Worm (Caenorhabditis elegans) whole organism, young adult: ENCODE results near the gene T19B10.2.
A peak's percentile ranks its signal among the peaks of the same experiment; 100 is the strongest.

Experiments
- B0261.1 ChIP-seq: sonication (generic microtip); optimal IDR thresholded peaks from 2 replicates; lab custom pipeline; 2016; ENCODE audit warnings: mild to moderate bottlenecking, missing genetic modification characterization, moderate library complexity, missing compliant biosample characterization
- F22D6.2 ChIP-seq: sonication (generic microtip); optimal IDR thresholded peaks from 2 replicates; lab custom pipeline; 2016; ENCODE audit warnings: mild to moderate bottlenecking, missing genetic modification characterization, missing compliant biosample characterization
- T26A5.8 ChIP-seq: sonication (generic microtip); optimal IDR thresholded peaks from 2 replicates; lab custom pipeline; 2016; ENCODE audit warnings: missing genetic modification characterization, missing compliant biosample characterization
- Y56A3A.18 ChIP-seq: fragments of 200-800 bp; sonication (Bioruptor generic); IDR thresholded peaks from 2 replicates; pipeline ENCODE4 v1.3.6; 2022; ENCODE audit warnings: missing genetic modification reagents, missing genetic modification characterization, missing compliant biosample characterization
- Y79H2A.3 ChIP-seq: fragments of 200-800 bp; sonication (Bioruptor generic); conservative IDR thresholded peaks from 2 replicates; pipeline ENCODE4 v1.3.6; 2022; ENCODE audit warnings: missing genetic modification reagents, missing genetic modification characterization, missing compliant biosample characterization
- Y95B8A.8 ChIP-seq: fragments of 200-800 bp; sonication (Bioruptor generic); IDR thresholded peaks from 2 replicates; pipeline ENCODE4 v1.3.6; 2022; ENCODE audit warnings: missing genetic modification reagents, missing genetic modification characterization, missing compliant biosample characterization
- ZK185.1 ChIP-seq: sonication (generic microtip); optimal IDR thresholded peaks from 2 replicates; lab custom pipeline; 2016; ENCODE audit warnings: mild to moderate bottlenecking, missing genetic modification characterization, missing compliant biosample characterization; ENCODE audit not compliant: poor library complexity, severe bottlenecking
- ama-1 ChIP-seq, 3 experiments: fragments of 150-350 bp in 1 of 3; sonication (generic microtip) in 2 of 3; optimal IDR thresholded peaks; 2 replicates each; lab custom pipeline; 2014 to 2018; ENCODE audit warnings: missing biosample characterization in 2 of 3, missing genetic modification characterization in 2 of 3, missing genetic modification reagents in 2 of 3
- cebp-1 ChIP-seq, 2 experiments: fragments of 200-800 bp in 1 of 2; sonication (Bioruptor generic) in 1 of 2; sonication (generic microtip) in 1 of 2; IDR thresholded peaks in 1 of 2; optimal IDR thresholded peaks in 1 of 2; 2 replicates each; pipeline versions ENCODE4 v1.3.6 to Lab custom; 2017 to 2022; ENCODE audit warnings: missing compliant biosample characterization in 2 of 2, missing genetic modification characterization in 2 of 2, mild to moderate bottlenecking in 1 of 2, missing genetic modification reagents in 1 of 2, moderate library complexity in 1 of 2
- ceh-58 ChIP-seq: fragments of 200-800 bp; sonication (Bioruptor generic); IDR thresholded peaks from 2 replicates; pipeline ENCODE4 v1.3.6; 2022; ENCODE audit warnings: missing genetic modification characterization, missing compliant biosample characterization
- ceh-79 ChIP-seq: sonication (generic microtip); optimal IDR thresholded peaks from 2 replicates; lab custom pipeline; 2017; ENCODE audit warnings: mild to moderate bottlenecking, missing genetic modification characterization, missing compliant biosample characterization
- die-1 ChIP-seq: sonication (generic microtip); optimal IDR thresholded peaks from 2 replicates; lab custom pipeline; 2016; ENCODE audit warnings: missing genotype, mild to moderate bottlenecking, missing genetic modification characterization, missing compliant biosample characterization
- dox-1 ChIP-seq: fragments of 200-800 bp; sonication (Bioruptor generic); IDR thresholded peaks from 2 replicates; pipeline ENCODE4 v1.3.6; 2022; ENCODE audit warnings: missing genetic modification reagents, missing genetic modification characterization, missing compliant biosample characterization
- dpl-1 ChIP-seq: fragments of 150-350 bp; optimal IDR thresholded peaks from 2 replicates; lab custom pipeline; 2014; ENCODE audit warnings: missing biosample characterization, missing genetic modification reagents, missing genetic modification characterization
- ekl-4 ChIP-seq: fragments of 200-800 bp; sonication (Bioruptor generic); IDR thresholded peaks from 2 replicates; pipeline ENCODE4 v1.3.6; 2022; ENCODE audit warnings: missing genetic modification reagents, missing genetic modification characterization, missing compliant biosample characterization
- ets-4 ChIP-seq: fragments of 200-800 bp; sonication (Bioruptor generic); optimal IDR thresholded peaks from 2 replicates; lab custom pipeline; 2018; ENCODE audit warnings: mild to moderate bottlenecking, missing genetic modification characterization, missing compliant biosample characterization
- hrde-1 ChIP-seq: sonication (generic microtip); optimal IDR thresholded peaks from 2 replicates; lab custom pipeline; 2016; ENCODE audit warnings: missing genetic modification characterization, mild to moderate bottlenecking, missing compliant biosample characterization, moderate library complexity, missing genotype, missing genetic modification reagents, borderline replicate concordance
- let-607 ChIP-seq, 2 experiments: fragments of 200-800 bp in 1 of 2; sonication (Bioruptor generic) in 1 of 2; sonication (generic microtip) in 1 of 2; optimal IDR thresholded peaks; 2 replicates each; lab custom pipeline; 2016 to 2018; ENCODE audit warnings: mild to moderate bottlenecking in 2 of 2, missing compliant biosample characterization in 2 of 2, missing genetic modification characterization in 2 of 2, moderate library complexity in 2 of 2, missing genotype in 1 of 2
- lin-35 ChIP-seq, 3 experiments: fragments of 150-350 bp in 2 of 3; sonication (generic microtip) in 1 of 3; optimal IDR thresholded peaks; 2 replicates each; lab custom pipeline; 2014 to 2018; ENCODE audit warnings: missing biosample characterization in 3 of 3, missing genetic modification characterization in 3 of 3, missing genetic modification reagents in 3 of 3
- lin-40 ChIP-seq: sonication (generic microtip); optimal IDR thresholded peaks from 2 replicates; lab custom pipeline; 2016; ENCODE audit warnings: missing genetic modification characterization, mild to moderate bottlenecking, missing compliant biosample characterization, missing genotype, missing genetic modification reagents
- lsl-1 ChIP-seq: fragments of 200-800 bp; sonication (Bioruptor generic); optimal IDR thresholded peaks from 2 replicates; lab custom pipeline; 2018; ENCODE audit warnings: mild to moderate bottlenecking, missing genetic modification characterization, moderate library complexity, missing compliant biosample characterization
- lsy-27 ChIP-seq: sonication (generic microtip); optimal IDR thresholded peaks from 2 replicates; lab custom pipeline; 2017; ENCODE audit warnings: missing genetic modification characterization, mild to moderate bottlenecking, missing compliant biosample characterization, antibody characterized with exemption, missing genotype, borderline replicate concordance; ENCODE audit not compliant: insufficient read depth
- nfya-2 ChIP-seq: fragments of 200-800 bp; sonication (Bioruptor generic); IDR thresholded peaks from 2 replicates; pipeline ENCODE4 v1.3.6; 2022; ENCODE audit warnings: missing genetic modification reagents, missing genetic modification characterization, missing compliant biosample characterization
- nhr-179 ChIP-seq: sonication (generic microtip); optimal IDR thresholded peaks from 2 replicates; lab custom pipeline; 2016; ENCODE audit warnings: mild to moderate bottlenecking, missing genetic modification characterization, missing compliant biosample characterization
- nhr-27 ChIP-seq: fragments of 200-800 bp; sonication (Bioruptor generic); optimal IDR thresholded peaks from 2 replicates; lab custom pipeline; 2018; ENCODE audit warnings: mild to moderate bottlenecking, missing genetic modification characterization, moderate library complexity, missing compliant biosample characterization
- pha-4 ChIP-seq: fragments of 150-350 bp; sonication (generic microtip); optimal IDR thresholded peaks from 2 replicates; lab custom pipeline; 2014; ENCODE audit warnings: missing biosample characterization, missing genetic modification reagents, missing genetic modification characterization
- rcor-1 ChIP-seq: fragments of 200-800 bp; sonication (Bioruptor generic); IDR thresholded peaks from 2 replicates; pipeline ENCODE4 v1.3.6; 2022; ENCODE audit warnings: missing genetic modification reagents, missing genetic modification characterization, missing compliant biosample characterization
- repo-1 ChIP-seq: sonication (generic microtip); optimal IDR thresholded peaks from 2 replicates; lab custom pipeline; 2017; ENCODE audit warnings: mild to moderate bottlenecking, missing genetic modification characterization, missing compliant biosample characterization
- rpc-1 ChIP-seq, 2 experiments: fragments of 150-350 bp in 1 of 2; sonication (generic microtip) in 1 of 2; optimal IDR thresholded peaks; 2 replicates each; lab custom pipeline; 2014 to 2018; ENCODE audit warnings: missing biosample characterization in 1 of 2, missing genetic modification characterization in 1 of 2, missing genetic modification reagents in 1 of 2, missing genotype in 1 of 2
- sdz-38 ChIP-seq: sonication (generic microtip); optimal IDR thresholded peaks from 2 replicates; lab custom pipeline; 2016; ENCODE audit warnings: missing genotype, missing genetic modification characterization, missing compliant biosample characterization
- snpc-1.1 ChIP-seq: sonication (generic microtip); optimal IDR thresholded peaks from 2 replicates; lab custom pipeline; 2017; ENCODE audit warnings: missing genetic modification characterization, mild to moderate bottlenecking, missing compliant biosample characterization, antibody characterized with exemption, moderate library complexity, missing genotype, missing genetic modification reagents; ENCODE audit not compliant: insufficient read depth
- snpc-3.4 ChIP-seq: sonication (generic microtip); optimal IDR thresholded peaks from 2 replicates; lab custom pipeline; 2017; ENCODE audit warnings: missing genetic modification characterization, mild to moderate bottlenecking, missing compliant biosample characterization, antibody characterized with exemption, moderate library complexity, missing genotype, missing genetic modification reagents
- snpc-4 ChIP-seq, 5 experiments: fragments of 150-350 bp in 1 of 5; sonication (generic microtip) in 4 of 5; optimal IDR thresholded peaks; 2 replicates each; lab custom pipeline; 2014 to 2018; ENCODE audit warnings: missing genetic modification characterization in 5 of 5, missing biosample characterization in 3 of 5, antibody characterized with exemption in 2 of 5, mild to moderate bottlenecking in 2 of 5, missing compliant biosample characterization in 2 of 5, missing genotype in 2 of 5, moderate library complexity in 2 of 5, missing genetic modification reagents in 1 of 5
- somi-1 ChIP-seq: fragments of 200-800 bp; sonication (Bioruptor generic); optimal IDR thresholded peaks from 2 replicates; lab custom pipeline; 2018; ENCODE audit warnings: mild to moderate bottlenecking, missing genetic modification characterization, missing compliant biosample characterization
- tbp1 ChIP-seq: fragments of 200-800 bp; sonication (Bioruptor generic); optimal IDR thresholded peaks from 2 replicates; lab custom pipeline; 2018; ENCODE audit warnings: mild to moderate bottlenecking, missing genetic modification characterization, missing compliant biosample characterization
- zfh-2 ChIP-seq: fragments of 200-800 bp; sonication (Bioruptor generic); conservative IDR thresholded peaks from 2 replicates; pipeline ENCODE4 v1.3.6; 2022; ENCODE audit warnings: missing genetic modification reagents, missing genetic modification characterization, missing compliant biosample characterization
- ztf-18 ChIP-seq: sonication (generic microtip); optimal IDR thresholded peaks from 2 replicates; lab custom pipeline; 2016; ENCODE audit warnings: missing genotype, mild to moderate bottlenecking, missing genetic modification characterization, missing compliant biosample characterization

T19B10.2 gene

ce11 chrV:11217394-11217793, 3.7 kb upstream of the T19B10.2 start, which contains the start of gene cyp-29A2:
TSS of gene cyp-29A2 (plus strand) at chrV:11217583.
- TF ChIP-seq sdz-38 (tag; lab: Kevin White, UChicago) (no peak), nfya-2 (no peak), ztf-18 (tag; lab: Kevin White, UChicago) (no peak), snpc-1.1 (no peak), dpl-1 (no peak)
- TF ChIP-seq, all 124 proteins: peak for 0

ce11 chrV:11220415-11220814, 687 bp upstream of the T19B10.2 start:
- TF ChIP-seq F22D6.2, result no peak
- no peak for TF ChIP-seq Y56A3A.18 (GFP tag; lab: Robert Waterston, UW)
- no peak for TF ChIP-seq snpc-4 (GFP tag; optimal IDR thresholded peaks at IDR 0.05; lab: Kevin White, UChicago)
- TF ChIP-seq snpc-4 (tag; optimal IDR thresholded peaks at IDR 0.05; lab: Kevin White, UChicago), result no peak
- no peak for TF ChIP-seq Y79H2A.3 (GFP tag; lab: Robert Waterston, UW)
- TF ChIP-seq lin-40, result no peak
- TF ChIP-seq ZK185.1 (tag; lab: Kevin White, UChicago), result no peak
- no peak for TF ChIP-seq ceh-58 (GFP tag; lab: Robert Waterston, UW)
- no peak for TF ChIP-seq Y95B8A.8 (GFP tag; lab: Robert Waterston, UW)
- no peak for TF ChIP-seq lsl-1 (GFP tag; lab: Kevin White, UChicago)
- TF ChIP-seq tbp1 (GFP tag; lab: Kevin White, UChicago), result no peak
- TF ChIP-seq snpc-3.4 (tag; lab: Kevin White, UChicago), result no peak
- no peak for TF ChIP-seq cebp-1 (GFP tag; IDR thresholded peaks at IDR 0.05; lab: Robert Waterston, UW)
- no peak for TF ChIP-seq cebp-1 (tag; optimal IDR thresholded peaks at IDR 0.05; lab: Kevin White, UChicago)
- TF ChIP-seq, all 124 proteins: peak for 0

DNA sequence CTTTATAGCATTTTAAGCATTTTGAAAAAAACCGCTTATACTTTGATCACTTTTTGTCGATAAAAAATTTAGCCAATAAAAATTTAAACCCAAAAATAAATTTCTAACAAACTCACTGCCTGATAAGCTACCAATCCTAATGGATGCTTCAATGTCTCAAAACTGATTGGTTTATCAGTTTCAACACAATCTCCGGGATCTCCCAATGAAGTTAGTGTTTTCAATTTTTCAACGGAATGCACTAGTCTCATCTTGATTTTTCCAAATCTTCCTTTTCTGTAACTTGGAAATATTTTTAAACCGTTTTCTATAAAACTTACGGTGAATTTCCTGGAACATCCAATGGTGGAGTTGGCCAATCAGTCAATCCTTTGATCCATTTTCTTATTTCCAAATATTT, 2.6 kb downstream of the T19B10.2 start:
- TF ChIP-seq T26A5.8, result no peak
- no peak for TF ChIP-seq B0261.1 (tag; lab: Kevin White, UChicago)
- TF ChIP-seq rcor-1 (GFP tag; lab: Robert Waterston, UW), result no peak
- no peak for TF ChIP-seq die-1 (tag; lab: Kevin White, UChicago)
- no peak for TF ChIP-seq ets-4 (GFP tag; lab: Kevin White, UChicago)
- no peak for TF ChIP-seq rpc-1 (optimal IDR thresholded peaks at IDR 0.05; lab: Kevin White, UChicago)
- TF ChIP-seq rpc-1 (tag; optimal IDR thresholded peaks at IDR 0.05; lab: Kevin White, UChicago), result no peak
- no peak for TF ChIP-seq nhr-179
- no peak for TF ChIP-seq let-607 (tag; optimal IDR thresholded peaks at IDR 0.05; lab: Kevin White, UChicago)
- TF ChIP-seq dox-1 (GFP tag; lab: Robert Waterston, UW), result no peak
- no peak for TF ChIP-seq zfh-2
- TF ChIP-seq hrde-1 (tag; lab: Kevin White, UChicago), result no peak
- TF ChIP-seq lsy-27 (tag; lab: Kevin White, UChicago), result no peak
- no peak for TF ChIP-seq repo-1 (tag; lab: Kevin White, UChicago)
- no peak for TF ChIP-seq ceh-79 (tag; lab: Kevin White, UChicago)
- no peak for TF ChIP-seq nhr-27 (tag; lab: Kevin White, UChicago)

DNA sequence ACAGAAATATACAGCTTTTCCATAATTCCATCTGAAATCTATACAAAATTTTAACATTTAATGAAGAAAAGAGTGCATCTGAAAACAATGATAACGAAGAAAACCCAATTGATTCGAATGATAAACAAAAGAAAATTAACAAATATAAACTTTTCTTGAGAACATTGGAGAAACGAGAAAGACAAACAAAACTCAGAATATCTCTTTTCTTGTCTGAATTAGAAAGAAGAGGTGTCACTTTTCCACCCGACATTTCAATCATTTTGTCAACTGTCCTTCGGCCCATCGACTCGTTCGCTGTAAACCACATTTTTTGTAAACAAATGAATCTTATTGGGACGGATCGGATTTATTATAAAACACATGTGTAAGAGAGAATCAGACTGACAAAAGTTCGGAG, 4.9 kb downstream of the T19B10.2 start, which contains the start of gene bgal-1:
Gene bgal-1 (minus strand): TSS at position 38 of the 400 bp plus-strand sequence.
- TF ChIP-seq ekl-4 (GFP tag; lab: Robert Waterston, UW) (0 out of 2 replicates have a peak, but pooled peaks have one; percentile 18), sdz-38 (tag; lab: Kevin White, UChicago) (no peak), somi-1 (GFP tag; lab: Kevin White, UChicago) (peak; percentile 8), lin-35 (GFP tag; optimal IDR thresholded peaks at IDR 0.05; lab: Kevin White, UChicago) (peak in 1 of 3 experiments; percentile 37), ama-1 (optimal IDR thresholded peaks at IDR 0.05; lab: Kevin White, UChicago) (peak; percentile 22), ama-1 (GFP tag; optimal IDR thresholded peaks at IDR 0.05; lab: Kevin White, UChicago) (peak in 1 of 2 experiments; percentile 15), snpc-4 (GFP tag; optimal IDR thresholded peaks at IDR 0.05; lab: Kevin White, UChicago) (no peak), snpc-4 (tag; optimal IDR thresholded peaks at IDR 0.05; lab: Kevin White, UChicago) (peak in 2 of 4 experiments; percentile 32 to 39), pha-4 (no peak)
- TF ChIP-seq, all 124 proteins: peak for 5
